Fruit fly (Drosophila melanogaster) whole organism, wandering third instar larva: ENCODE measurements around the gene CG12499.

Source experiments
- CG9705 ChIP-seq: fragments of 200-800 bp; sonication (Bioruptor generic); optimal IDR thresholded peaks from 2 replicates; lab custom pipeline; 2018; ENCODE audit warnings: missing biosample characterization, mild to moderate bottlenecking, missing genetic modification characterization
- Dfd ChIP-seq: fragments of >200 bp; optimal IDR thresholded peaks from 2 replicates; lab custom pipeline; 2017; ENCODE audit warnings: missing biosample characterization, missing genetic modification characterization
- GATAd ChIP-seq: sonication (Bioruptor generic); optimal IDR thresholded peaks from 2 replicates; lab custom pipeline; 2016; ENCODE audit warnings: missing biosample characterization, missing genetic modification characterization
- HLH106 ChIP-seq: fragments of 200-800 bp; optimal IDR thresholded peaks from 3 replicates; lab custom pipeline; 2019; ENCODE audit warnings: missing biosample characterization, mild to moderate bottlenecking, missing genetic modification characterization, moderate library complexity
- Hr78 ChIP-seq: fragments of >200 bp; optimal IDR thresholded peaks from 2 replicates; lab custom pipeline; 2017; ENCODE audit warnings: missing biosample characterization, missing genetic modification characterization
- Hr83 ChIP-seq: fragments of 200-300 bp; sonication (Bioruptor generic); optimal IDR thresholded peaks from 2 replicates; lab custom pipeline; 2016; ENCODE audit warnings: missing biosample characterization, mild to moderate bottlenecking, missing genetic modification characterization, moderate library complexity; ENCODE audit not compliant: poor library complexity, severe bottlenecking
- Jra ChIP-seq: sonication (Bioruptor generic); optimal IDR thresholded peaks from 2 replicates; lab custom pipeline; 2016; ENCODE audit warnings: missing biosample characterization, missing genetic modification characterization
- Mio ChIP-seq: sonication (Bioruptor generic); optimal IDR thresholded peaks from 2 replicates; lab custom pipeline; 2016; ENCODE audit warnings: missing biosample characterization, missing genetic modification characterization
- Myc ChIP-seq: fragments of >200 bp; optimal IDR thresholded peaks from 2 replicates; lab custom pipeline; 2017
- N ChIP-seq: fragments of >200 bp; optimal IDR thresholded peaks from 2 replicates; lab custom pipeline; 2018; ENCODE audit warnings: missing biosample characterization, missing external identifiers, missing genetic modification characterization
- OdsH ChIP-seq: fragments of 200-800 bp; sonication (Bioruptor generic); optimal IDR thresholded peaks from 2 replicates; lab custom pipeline; 2016; ENCODE audit warnings: missing biosample characterization, mild to moderate bottlenecking, missing genetic modification characterization
- Rel ChIP-seq, 2 experiments: fragments of 200-800 bp; sonication (Bioruptor generic) in 1 of 2; optimal IDR thresholded peaks; 2 replicates in 1 of 2; 3 replicates in 1 of 2; lab custom pipeline; 2016 to 2019; ENCODE audit warnings: mild to moderate bottlenecking in 2 of 2, missing biosample characterization in 2 of 2, missing genetic modification characterization in 2 of 2, moderate library complexity in 1 of 2
- Sp1 ChIP-seq: fragments of 200-800 bp; sonication (Bioruptor generic); optimal IDR thresholded peaks from 3 replicates; lab custom pipeline; 2019; ENCODE audit warnings: missing biosample characterization, mild to moderate bottlenecking, missing genetic modification characterization, moderate library complexity
- Vsx2 ChIP-seq: fragments of 200-300, 225-300 bp; sonication (Bioruptor generic); optimal IDR thresholded peaks from 2 replicates; lab custom pipeline; 2018; ENCODE audit warnings: missing biosample characterization, missing genetic modification characterization; ENCODE audit not compliant: partially characterized antibody
- br ChIP-seq: fragments of 200-800 bp; sonication (Bioruptor generic); optimal IDR thresholded peaks from 2 replicates; lab custom pipeline; 2016; ENCODE audit warnings: missing biosample characterization, missing genetic modification characterization
- brk ChIP-seq: fragments of 200-800 bp; sonication (Bioruptor generic); optimal IDR thresholded peaks from 2 replicates; lab custom pipeline; 2016; ENCODE audit warnings: missing biosample characterization, mild to moderate bottlenecking, missing genetic modification characterization
- dmrt93B ChIP-seq: fragments of 200-800 bp; sonication (Bioruptor generic); optimal IDR thresholded peaks from 2 replicates; lab custom pipeline; 2018; ENCODE audit warnings: missing biosample characterization, mild to moderate bottlenecking, missing genetic modification characterization
- dsf ChIP-seq: sonication (Bioruptor generic); optimal IDR thresholded peaks from 2 replicates; lab custom pipeline; 2016; ENCODE audit warnings: missing biosample characterization, missing genetic modification characterization, borderline replicate concordance
- ey ChIP-seq: fragments of 200-800 bp; sonication (Bioruptor generic); optimal IDR thresholded peaks from 2 replicates; lab custom pipeline; 2016; ENCODE audit warnings: missing biosample characterization, missing genetic modification characterization
- foxo ChIP-seq, 2 experiments: fragments of 200-800 bp; sonication (Bioruptor generic); optimal IDR thresholded peaks; 2 replicates in 1 of 2; 3 replicates in 1 of 2; lab custom pipeline; 2016 to 2017; ENCODE audit warnings: missing biosample characterization in 2 of 2, missing genetic modification characterization in 2 of 2
- fru ChIP-seq: fragments of 200-800 bp; sonication (Bioruptor generic); optimal IDR thresholded peaks from 3 replicates; lab custom pipeline; 2016; ENCODE audit warnings: missing biosample characterization, mild to moderate bottlenecking, missing genetic modification characterization
- h ChIP-seq: fragments of 200-800 bp; sonication (Bioruptor generic); optimal IDR thresholded peaks from 3 replicates; lab custom pipeline; 2016; ENCODE audit warnings: missing biosample characterization, mild to moderate bottlenecking, missing genetic modification characterization
- jim ChIP-seq: fragments of 175-275, 200-325 bp; sonication (Bioruptor generic); optimal IDR thresholded peaks from 2 replicates; lab custom pipeline; 2016; ENCODE audit warnings: missing biosample characterization, mild to moderate bottlenecking, missing genetic modification characterization
- lola ChIP-seq: fragments of >200 bp; optimal IDR thresholded peaks from 2 replicates; lab custom pipeline; 2017; ENCODE audit warnings: missing biosample characterization, missing genetic modification characterization
- pan ChIP-seq: fragments of >200 bp; optimal IDR thresholded peaks from 2 replicates; lab custom pipeline; 2017
- psq ChIP-seq: fragments of 200-800 bp; sonication (Bioruptor generic); optimal IDR thresholded peaks from 3 replicates; lab custom pipeline; 2017; ENCODE audit warnings: missing biosample characterization, mild to moderate bottlenecking, missing genetic modification characterization, moderate library complexity
- rgr ChIP-seq: fragments of 200-800 bp; sonication (Bioruptor generic); optimal IDR thresholded peaks from 3 replicates; lab custom pipeline; 2016; ENCODE audit warnings: missing biosample characterization, mild to moderate bottlenecking, missing genetic modification characterization
- sage ChIP-seq: fragments of 200-800 bp; sonication (Bioruptor generic); optimal IDR thresholded peaks from 2 replicates; lab custom pipeline; 2016; ENCODE audit warnings: missing biosample characterization, mild to moderate bottlenecking, missing genetic modification characterization
- sv ChIP-seq: fragments of 200-800 bp; sonication (Bioruptor generic); optimal IDR thresholded peaks from 3 replicates; lab custom pipeline; 2016; ENCODE audit warnings: missing biosample characterization, missing genetic modification characterization
- tai ChIP-seq: sonication (Bioruptor generic); optimal IDR thresholded peaks from 2 replicates; lab custom pipeline; 2016; ENCODE audit warnings: missing biosample characterization, missing genetic modification characterization
- usp ChIP-seq: fragments of >200 bp; optimal IDR thresholded peaks from 2 replicates; lab custom pipeline; 2017; ENCODE audit warnings: missing biosample characterization, missing genetic modification characterization
- woc ChIP-seq: sonication (Bioruptor generic); optimal IDR thresholded peaks from 2 replicates; lab custom pipeline; 2016; ENCODE audit warnings: missing biosample characterization, mild to moderate bottlenecking, missing genetic modification characterization

Gene CG12499

dm6 chr3R:22465138-22465537 lies 18.8 kb upstream of the CG12499 start:
- TF ChIP-seq psq (GFP tag; lab: Kevin White, UChicago) (no peak), foxo (GFP tag; optimal IDR thresholded peaks at IDR 0.05; lab: Kevin White, UChicago) (no peak), Vsx2 (GFP tag; lab: Kevin White, UChicago) (no peak), Jra (GFP tag; lab: Kevin White, UChicago) (no peak), rgr (GFP tag; lab: Kevin White, UChicago) (no peak), brk (GFP tag; lab: Kevin White, UChicago) (no peak), dsf (no peak), sage (no peak), Rel (GFP tag; optimal IDR thresholded peaks at IDR 0.05; lab: Kevin White, UChicago) (no peak), Rel (tag; optimal IDR thresholded peaks at IDR 0.05; lab: Kevin White, UChicago) (no peak), Hr83 (GFP tag; lab: Kevin White, UChicago) (no peak), woc (GFP tag; lab: Kevin White, UChicago) (no peak), Dfd (GFP tag; lab: Kevin White, UChicago) (no peak), N (GFP tag; lab: Kevin White, UChicago) (no peak), lola (GFP tag; lab: Kevin White, UChicago) (no peak), h (GFP tag; lab: Kevin White, UChicago) (no peak), Sp1 (no peak), br (GFP tag; lab: Kevin White, UChicago) (no peak), jim (no peak), sv (GFP tag; lab: Kevin White, UChicago) (no peak)

- TF ChIP-seq sv (GFP tag; lab: Kevin White, UChicago): no peak
- TF ChIP-seq usp (GFP tag; lab: Kevin White, UChicago): no peak
- peak; percentile 12 for TF ChIP-seq h (GFP tag; lab: Kevin White, UChicago)
- no peak for TF ChIP-seq Hr83 (GFP tag; lab: Kevin White, UChicago)
- TF ChIP-seq tai (GFP tag; lab: Kevin White, UChicago): no peak
- no peak for TF ChIP-seq Myc (lab: Kevin White, UChicago)
- TF ChIP-seq Rel (GFP tag; optimal IDR thresholded peaks at IDR 0.05; lab: Kevin White, UChicago): no peak
- peak; percentile 45 for TF ChIP-seq Rel (tag; optimal IDR thresholded peaks at IDR 0.05; lab: Kevin White, UChicago)
- no peak for TF ChIP-seq Dfd (GFP tag; lab: Kevin White, UChicago)
- no peak for TF ChIP-seq pan (lab: Kevin White, UChicago)
- no peak for TF ChIP-seq GATAd (GFP tag; lab: Kevin White, UChicago)
- no peak for TF ChIP-seq OdsH (GFP tag; lab: Kevin White, UChicago)
- TF ChIP-seq rgr (GFP tag; lab: Kevin White, UChicago): no peak
- TF ChIP-seq ey (GFP tag; lab: Kevin White, UChicago): no peak
- no peak for TF ChIP-seq Hr78 (GFP tag; lab: Kevin White, UChicago)
- peak in 1 of 2 experiments; percentile 20 for TF ChIP-seq foxo (GFP tag; optimal IDR thresholded peaks at IDR 0.05; lab: Kevin White, UChicago)
- peak; percentile 27 for TF ChIP-seq Sp1
- peak; percentile 19 for TF ChIP-seq br (GFP tag; lab: Kevin White, UChicago)
- no peak for TF ChIP-seq fru (GFP tag; lab: Kevin White, UChicago)
- no peak for TF ChIP-seq psq (GFP tag; lab: Kevin White, UChicago)
- no peak for TF ChIP-seq HLH106 (tag; lab: Kevin White, UChicago)
These were observed 18.3 kb upstream of the CG12499 start, which contains the start of gene CG7054 for dm6 chr3R:22464611-22465113. TSS of gene CG7054 (plus strand) at chr3R:22464985.

DNA sequence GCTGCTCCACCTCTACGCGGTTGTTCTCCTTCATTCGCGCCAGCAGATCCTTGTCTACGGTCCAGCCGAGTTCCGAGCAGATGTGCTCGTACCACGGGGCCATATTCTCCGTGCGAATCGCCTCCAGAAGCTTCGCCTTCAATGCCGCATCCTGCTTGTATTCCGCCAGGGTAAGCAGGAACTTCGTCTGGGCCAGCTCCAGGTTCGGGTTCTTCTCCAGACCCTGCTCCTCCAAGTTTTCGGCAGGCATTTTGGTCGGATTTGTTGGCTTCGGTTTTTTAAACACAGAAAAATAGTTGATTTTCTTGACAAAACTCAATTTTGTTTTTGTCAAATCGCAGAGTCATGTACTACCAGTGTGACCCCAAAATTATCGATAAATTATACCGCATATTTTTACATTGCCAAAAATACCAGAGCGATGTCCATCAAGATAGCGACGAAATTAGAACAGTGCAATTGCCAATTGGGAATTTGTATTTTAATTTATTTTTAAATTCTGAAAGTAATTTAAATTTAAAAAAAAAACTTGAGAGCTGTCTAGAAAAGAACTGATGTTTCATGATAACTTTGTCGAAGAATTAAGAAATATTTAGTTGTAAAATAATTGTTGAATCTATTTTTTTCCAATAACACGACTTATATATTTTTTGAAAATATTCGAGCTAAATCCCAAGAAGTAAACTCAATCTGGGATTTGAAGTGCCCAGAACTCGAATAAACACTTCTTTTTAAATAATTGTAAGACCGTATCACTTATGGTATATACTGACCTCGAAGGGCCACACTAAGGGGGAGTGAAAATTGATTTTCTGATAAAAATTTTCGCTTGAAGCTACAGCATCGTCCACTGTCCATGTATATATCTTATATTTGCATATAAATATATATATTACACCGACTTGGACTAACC lies 15.5 kb upstream of the CG12499 start, which contains the start of the genes Rpn7 and AP-2mu:
Gene Rpn7 (minus strand): TSS at position 382 of the 913 bp plus-strand sequence.
Gene AP-2mu (plus strand): TSS at position 783 of the 913 bp plus-strand sequence.
- TF ChIP-seq Mio (GFP tag; lab: Kevin White, UChicago) (no peak), foxo (GFP tag; optimal IDR thresholded peaks at IDR 0.05; lab: Kevin White, UChicago) (peak in 1 of 2 experiments; percentile 34), dmrt93B (GFP tag; lab: Kevin White, UChicago) (no peak), CG9705 (GFP tag; lab: Kevin White, UChicago) (no peak), Jra (GFP tag; lab: Kevin White, UChicago) (peak; percentile 51), br (GFP tag; lab: Kevin White, UChicago) (no peak), h (GFP tag; lab: Kevin White, UChicago) (peak; percentile 28), psq (GFP tag; lab: Kevin White, UChicago) (no peak), Sp1 (no peak)
